Fruit fly (Drosophila melanogaster): Measurements from ENCODE around the gene CG31760.

Gene CG31760

dm6 chr2L:12108779-12109564 lies 33.6 kb upstream of the CG31760 start, which contains the start of the genes Rab6 and Phae1:
Rab6 (minus strand) TSS chr2L:12109116.
Phae1 (plus strand) TSS chr2L:12109417.
- TF ChIP-seq D1 (tag; optimal IDR thresholded peaks at IDR 0.05) (no peak), CG4496 (GFP tag; IDR thresholded peaks at IDR 0.05) (no peak), CG8301 (tag; optimal IDR thresholded peaks at IDR 0.05) (no peak), CG14655 (GFP tag; optimal IDR thresholded peaks at IDR 0.05) (no peak), EcR (GFP tag; optimal IDR thresholded peaks at IDR 0.05) (peak; percentile 90), CG8159 (tag; optimal IDR thresholded peaks at IDR 0.05) (peak; percentile 2)

dm6 chr2L:12110810-12111209 lies 31.8 kb upstream of the CG31760 start, which contains the start of gene Phae2:
Phae2 (plus strand) TSS chr2L:12111110.
- TF ChIP-seq D1 (tag; optimal IDR thresholded peaks at IDR 0.05): no peak
- TF ChIP-seq Pif1B (GFP tag; optimal IDR thresholded peaks at IDR 0.05): no peak
- TF ChIP-seq CG34367 (tag; optimal IDR thresholded peaks at IDR 0.05): no peak

DNA sequence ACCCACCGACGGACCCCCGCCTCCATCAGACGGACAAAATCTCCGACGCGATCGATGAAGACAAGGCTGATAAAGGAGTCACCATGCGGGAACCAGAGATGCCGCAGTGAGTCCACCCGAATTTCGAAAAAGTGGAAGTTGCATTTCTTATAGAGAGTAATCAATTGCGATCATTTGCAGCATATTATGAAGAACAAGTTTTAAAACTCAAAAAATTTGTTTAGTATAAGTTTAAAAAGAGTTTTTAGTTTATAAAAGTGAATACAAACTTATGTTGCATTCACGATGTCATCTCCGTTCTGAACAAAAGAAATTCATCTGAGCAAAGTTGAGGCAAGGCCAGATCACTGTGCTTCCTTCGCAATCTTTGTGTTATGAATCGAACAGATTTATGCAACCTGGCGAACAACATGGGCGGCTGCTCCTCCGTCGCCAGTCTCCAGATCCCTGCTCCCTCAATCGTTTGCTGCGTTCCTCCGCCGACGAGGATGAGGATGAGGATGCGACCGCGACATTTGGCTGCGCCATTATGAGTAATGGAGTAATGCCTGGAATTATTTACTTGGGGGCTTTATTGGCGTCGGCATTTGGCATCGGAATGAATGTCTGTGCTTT lies 29.5 kb upstream of the CG31760 start:
- no peak for TF ChIP-seq CG14655 (GFP tag; optimal IDR thresholded peaks at IDR 0.05)
- peak; percentile 26 for TF ChIP-seq Snoo (tag; optimal IDR thresholded peaks at IDR 0.05)
- TF ChIP-seq CG8159 (tag; optimal IDR thresholded peaks at IDR 0.05): peak; percentile 28

DNA sequence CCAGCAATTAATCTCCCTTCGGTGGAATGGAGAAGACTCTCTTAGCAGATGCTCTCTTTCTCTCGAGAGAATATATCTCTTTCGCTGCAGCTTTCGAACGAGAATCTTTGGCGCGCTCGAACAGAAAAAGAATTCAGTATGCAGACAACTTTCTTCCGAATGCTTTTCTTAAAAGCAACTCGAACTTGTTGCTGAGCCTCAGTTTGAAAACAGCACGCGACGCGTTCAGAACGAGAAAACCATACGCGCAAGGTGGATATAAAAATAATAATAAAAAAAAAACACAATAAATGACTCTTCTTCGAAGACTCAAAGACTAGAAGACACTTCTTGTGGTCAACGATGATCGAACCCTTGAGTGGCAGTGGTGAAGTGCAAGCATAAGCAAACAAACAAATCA lies 28.4 kb upstream of the CG31760 start, which contains the start of gene CG17211:
Gene CG17211, plus strand, starts transcription at position 202 of the 400 bp plus-strand sequence.
- TF ChIP-seq CG12605 (GFP tag; IDR thresholded peaks at IDR 0.05) (no peak), Ets98B (GFP tag; IDR thresholded peaks at IDR 0.05) (no peak), CG34367 (tag; optimal IDR thresholded peaks at IDR 0.05) (no peak), CG14655 (GFP tag; optimal IDR thresholded peaks at IDR 0.05) (no peak), CG15710 (tag; optimal IDR thresholded peaks at IDR 0.05) (no peak), CG8301 (tag; optimal IDR thresholded peaks at IDR 0.05) (no peak), Pif1B (GFP tag; optimal IDR thresholded peaks at IDR 0.05) (no peak), CG17806 (tag; optimal IDR thresholded peaks at IDR 0.05) (no peak), CG4496 (GFP tag; IDR thresholded peaks at IDR 0.05) (no peak), Snoo (tag; optimal IDR thresholded peaks at IDR 0.05) (no peak), gl (tag; optimal IDR thresholded peaks at IDR 0.05) (no peak), CG9948 (tag; optimal IDR thresholded peaks at IDR 0.05) (no peak), CG13204 (GFP tag; optimal IDR thresholded peaks at IDR 0.05) (no peak), CG10348 (GFP tag; IDR thresholded peaks at IDR 0.05) (no peak), Pif1A (GFP tag; optimal IDR thresholded peaks at IDR 0.05) (no peak), CG8159 (tag; optimal IDR thresholded peaks at IDR 0.05) (no peak), EcR (GFP tag; optimal IDR thresholded peaks at IDR 0.05) (no peak), D1 (tag; optimal IDR thresholded peaks at IDR 0.05) (no peak), CG32121 (GFP tag; IDR thresholded peaks at IDR 0.05) (no peak), rn (GFP tag; IDR thresholded peaks at IDR 0.05) (no peak)

DNA sequence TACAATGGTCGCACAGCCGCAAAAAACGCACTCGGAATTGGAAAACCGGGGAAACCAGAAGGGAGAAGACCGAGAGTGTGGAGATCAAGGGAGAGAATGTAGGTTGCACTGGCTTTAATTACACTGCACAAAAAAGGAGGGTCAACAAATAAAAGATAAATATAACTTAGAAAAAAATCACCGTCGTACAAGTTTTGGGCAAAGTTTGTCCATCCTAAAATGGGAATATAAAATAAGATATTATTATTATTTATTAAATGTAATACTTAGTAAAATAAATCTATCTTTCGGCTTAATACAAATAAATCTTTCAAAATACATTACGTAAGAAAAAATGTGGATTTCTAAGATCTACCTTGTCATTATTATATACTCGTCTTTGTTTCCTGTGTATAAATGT lies 26.8 kb upstream of the CG31760 start:
- TF ChIP-seq Pif1A (GFP tag; optimal IDR thresholded peaks at IDR 0.05) (no peak), CG8301 (tag; optimal IDR thresholded peaks at IDR 0.05) (peak; percentile 23), CG14655 (GFP tag; optimal IDR thresholded peaks at IDR 0.05) (peak; percentile 53)

- TF ChIP-seq CG14655 (GFP tag; optimal IDR thresholded peaks at IDR 0.05) (peak; percentile 69), fd96Ca (GFP tag; IDR thresholded peaks at IDR 0.05) (no peak), Pif1B (GFP tag; optimal IDR thresholded peaks at IDR 0.05) (no peak), CG10348 (GFP tag; IDR thresholded peaks at IDR 0.05) (no peak), CG8159 (tag; optimal IDR thresholded peaks at IDR 0.05) (peak; percentile 37), CG9948 (tag; optimal IDR thresholded peaks at IDR 0.05) (peak; percentile 24), CG8301 (tag; optimal IDR thresholded peaks at IDR 0.05) (peak; percentile 36)
Observed at dm6 chr2L:12120000-12120399, 22.6 kb upstream of the CG31760 start.

- peak; percentile 29 for TF ChIP-seq CG14655 (GFP tag; optimal IDR thresholded peaks at IDR 0.05)
- TF ChIP-seq CG4496 (GFP tag; IDR thresholded peaks at IDR 0.05): peak; percentile 39; the same call in 1 of the 3 replicates
- TF ChIP-seq Ets98B (GFP tag; IDR thresholded peaks at IDR 0.05): no peak
Observed at dm6 chr2L:12133275-12134124, 9.1 kb upstream of the CG31760 start, which contains the start of gene rho-6. rho-6 (minus strand) TSS chr2L:12133411.
